Fruit fly (Drosophila melanogaster): ENCODE results near the gene Pex14.
A peak's percentile ranks its signal among the peaks of the same experiment; 100 is the strongest.

Pex14 gene

DNA sequence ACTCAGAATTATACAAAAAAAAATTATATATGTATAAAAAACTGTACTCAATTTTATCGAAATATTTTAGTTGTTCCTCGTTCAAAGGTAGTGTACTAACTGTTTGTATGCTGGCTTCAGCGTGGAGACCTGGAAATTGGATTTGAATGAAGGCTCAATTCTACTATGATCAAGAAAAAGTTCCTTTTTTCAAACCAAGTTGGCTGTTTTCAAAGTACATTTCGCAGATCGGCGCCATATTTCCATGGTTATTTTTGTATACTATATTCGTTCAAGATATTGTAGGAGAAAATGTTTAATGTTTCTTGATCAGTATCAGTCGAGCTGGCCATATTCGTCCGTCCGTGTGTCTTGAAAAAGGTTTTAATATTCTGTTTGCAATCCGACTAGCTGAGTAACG lies 39.3 kb downstream of the Pex14 start, which contains the start of gene Mst77F:
Gene Mst77F (minus strand): TSS at position 101 of the 400 bp plus-strand sequence.
- TF ChIP-seq CG3032 (tag; optimal IDR thresholded peaks at IDR 0.05) (no peak), Lpt (GFP tag; optimal IDR thresholded peaks at IDR 0.05) (no peak), CG31627 (GFP tag; optimal IDR thresholded peaks at IDR 0.05) (no peak), pdm3 (GFP tag; optimal IDR thresholded peaks at IDR 0.05) (no peak), CG6276 (GFP tag; optimal IDR thresholded peaks at IDR 0.05) (no peak), Gug (GFP tag; IDR thresholded peaks at IDR 0.05) (no peak), CG34406 (GFP tag; optimal IDR thresholded peaks at IDR 0.05) (no peak), CG11902 (GFP tag; optimal IDR thresholded peaks at IDR 0.05) (no peak), CG10669 (GFP tag; optimal IDR thresholded peaks at IDR 0.05) (no peak), OdsH (GFP tag; optimal IDR thresholded peaks at IDR 0.05) (no peak), Eip78C (GFP tag) (no peak), Smox (GFP tag; optimal IDR thresholded peaks at IDR 0.05) (no peak), cyc (GFP tag; optimal IDR thresholded peaks at IDR 0.05) (no peak)

DNA sequence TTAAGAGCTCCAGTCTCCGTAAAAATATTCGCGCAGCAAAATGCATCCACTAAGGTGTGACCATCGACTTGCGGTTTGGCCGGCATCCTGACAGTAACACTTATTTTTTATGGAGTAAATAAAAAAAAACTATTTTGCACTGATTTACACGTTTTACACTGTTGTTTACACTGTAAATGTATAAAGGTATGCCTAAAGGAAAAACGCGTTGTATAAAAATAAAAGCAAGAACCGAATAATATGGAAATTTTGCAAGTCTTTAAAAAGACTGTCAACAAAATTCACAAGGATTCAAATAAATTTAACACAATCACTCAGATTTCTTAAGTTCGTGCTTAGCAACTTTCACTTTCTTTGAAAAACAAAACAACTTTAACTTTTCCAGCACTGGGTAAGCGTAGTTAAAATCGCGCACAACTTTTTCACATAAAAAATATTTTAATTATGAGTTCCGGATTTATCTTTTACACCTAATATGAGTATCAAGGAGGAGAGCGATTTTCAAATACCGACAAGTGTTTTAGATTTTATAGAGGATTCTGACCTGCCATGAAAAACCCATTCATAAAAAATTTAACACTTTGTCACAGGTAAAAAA lies 44.7 kb downstream of the Pex14 start:
- peak; percentile 40 for TF ChIP-seq Blimp-1 (GFP tag; optimal IDR thresholded peaks at IDR 0.05)
- TF ChIP-seq svp (GFP tag): peak; percentile 33
- TF ChIP-seq Hr4 (GFP tag; optimal IDR thresholded peaks at IDR 0.05): peak; percentile 34
- no peak for TF ChIP-seq topi (GFP tag; optimal IDR thresholded peaks at IDR 0.05)

DNA sequence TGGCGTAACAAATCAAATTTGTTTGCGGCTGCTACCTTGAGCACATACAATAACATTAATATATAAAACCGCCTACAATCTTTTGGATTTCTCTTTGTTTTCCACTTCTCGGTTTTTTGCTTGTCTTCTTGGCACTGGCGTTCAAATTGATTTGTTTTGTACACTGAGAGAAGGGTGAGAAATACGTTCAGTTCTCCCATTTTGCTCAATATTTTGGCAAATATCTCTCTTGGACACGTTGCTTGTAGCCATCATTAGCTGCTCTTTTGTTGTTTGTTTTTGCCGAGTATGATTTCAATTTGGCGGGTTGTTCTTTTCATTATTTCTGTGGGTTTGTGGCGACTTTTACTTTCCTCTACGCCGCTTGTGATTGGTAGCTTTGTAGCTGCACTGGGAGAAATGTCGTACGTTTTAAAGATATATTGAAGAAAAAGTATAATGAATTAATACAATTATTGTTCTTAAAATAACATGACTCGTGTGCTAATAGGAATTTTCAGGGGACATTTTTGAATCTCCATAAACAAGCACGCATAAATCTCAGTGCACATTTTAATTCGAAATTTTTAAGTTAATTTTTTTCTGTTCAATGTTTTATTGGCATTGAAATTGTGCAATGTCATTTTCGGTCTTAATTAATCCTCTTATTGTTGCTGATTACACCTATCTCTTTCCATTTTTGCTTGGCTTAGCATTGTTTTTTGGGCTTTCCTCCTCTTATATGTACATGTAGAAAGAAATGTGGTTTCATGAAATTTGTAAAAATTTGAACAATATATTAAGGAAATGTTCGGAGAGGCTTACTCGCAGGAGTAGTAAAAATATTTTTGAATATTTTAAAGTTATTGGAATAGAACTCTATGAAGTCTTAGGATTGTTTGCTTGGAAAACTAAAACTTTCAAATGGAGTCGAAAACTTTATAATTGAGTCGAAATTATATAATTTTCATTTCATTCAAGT lies 48.6 kb downstream of the Pex14 start:
- TF ChIP-seq CG6163 (GFP tag; IDR thresholded peaks at IDR 0.05): no peak
- TF ChIP-seq net (GFP tag; optimal IDR thresholded peaks at IDR 0.05): peak; percentile 22
- peak; percentile 38 for TF ChIP-seq OdsH (GFP tag; optimal IDR thresholded peaks at IDR 0.05)
- TF ChIP-seq Hr4 (GFP tag; optimal IDR thresholded peaks at IDR 0.05): peak; percentile 27
- peak; percentile 44 for TF ChIP-seq lz (GFP tag; optimal IDR thresholded peaks at IDR 0.05)
- TF ChIP-seq Sox102F (GFP tag; optimal IDR thresholded peaks at IDR 0.05): peak; percentile 15
- peak; percentile 84 for TF ChIP-seq svp (GFP tag)
- TF ChIP-seq CG8632 (GFP tag; optimal IDR thresholded peaks at IDR 0.05): peak; percentile 4
- no peak for TF ChIP-seq CG8119 (GFP tag; IDR thresholded peaks at IDR 0.05)
- no peak for TF ChIP-seq CG3919 (GFP tag; optimal IDR thresholded peaks at IDR 0.05)
- TF ChIP-seq Eip78C (GFP tag): peak; percentile 53
- peak; percentile 36 for TF ChIP-seq CG31627 (GFP tag; optimal IDR thresholded peaks at IDR 0.05)
- TF ChIP-seq topi (GFP tag; optimal IDR thresholded peaks at IDR 0.05): peak; percentile 50
- peak; percentile 35 for TF ChIP-seq Hr39 (GFP tag; optimal IDR thresholded peaks at IDR 0.05)
- peak; percentile 51 for TF ChIP-seq Met (GFP tag; optimal IDR thresholded peaks at IDR 0.05)
- TF ChIP-seq fkh (GFP tag; optimal IDR thresholded peaks at IDR 0.05): no peak
- TF ChIP-seq esn (GFP tag; optimal IDR thresholded peaks at IDR 0.05): peak; percentile 59
- TF ChIP-seq cyc (GFP tag; optimal IDR thresholded peaks at IDR 0.05): peak; percentile 47

DNA sequence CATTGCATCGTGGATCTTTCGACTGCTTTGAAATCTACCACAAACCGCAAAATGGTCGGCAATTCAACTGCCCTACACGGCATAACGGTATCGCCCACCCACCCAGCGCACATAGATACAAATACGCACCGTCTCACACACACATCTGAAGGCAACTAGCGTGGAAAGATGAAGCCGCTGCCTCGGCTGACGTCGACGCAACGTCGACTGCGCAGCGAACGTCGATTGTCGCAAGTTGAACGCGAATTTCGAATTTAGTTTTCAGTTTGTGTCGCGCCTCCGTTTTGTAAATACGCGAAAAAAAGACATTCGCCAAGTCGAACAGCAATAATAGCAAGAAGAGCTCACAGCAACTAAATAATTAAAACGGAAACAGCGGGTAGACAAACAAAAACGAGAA lies 49.4 kb downstream of the Pex14 start:
- TF ChIP-seq esn (GFP tag; optimal IDR thresholded peaks at IDR 0.05) (no peak), CG7368 (GFP tag; optimal IDR thresholded peaks at IDR 0.05) (no peak), Blimp-1 (GFP tag; optimal IDR thresholded peaks at IDR 0.05) (no peak), CG10669 (GFP tag; optimal IDR thresholded peaks at IDR 0.05) (no peak), Ets21C (GFP tag; optimal IDR thresholded peaks at IDR 0.05) (no peak), cyc (GFP tag; optimal IDR thresholded peaks at IDR 0.05) (no peak), CG31627 (GFP tag; optimal IDR thresholded peaks at IDR 0.05) (no peak), Sox102F (GFP tag; optimal IDR thresholded peaks at IDR 0.05) (no peak), acj6 (GFP tag; optimal IDR thresholded peaks at IDR 0.05) (no peak), CG6854 (GFP tag; optimal IDR thresholded peaks at IDR 0.05) (no peak)

Data from whole organism, prepupa.